Fruit fly (Drosophila melanogaster) whole organism, embryonic: ENCODE results near the gene loqs.

ENCODE experiments used
- Ada2b ChIP-seq: fragments of 200-800 bp; sonication (Bioruptor generic); IDR thresholded peaks from 2 replicates; pipeline ENCODE4 v1.3.6; 2022; ENCODE audit warnings: missing biosample characterization, missing genetic modification characterization
- Adf1 ChIP-seq: fragments of 200-800 bp; sonication (Bioruptor generic); IDR thresholded peaks from 2 replicates; pipeline ENCODE4 v1.3.6; 2022; ENCODE audit warnings: missing biosample characterization, missing genetic modification characterization
- Aef1 ChIP-seq: fragments of 200-800 bp; sonication (Bioruptor generic); IDR thresholded peaks from 3 replicates; pipeline ENCODE4 v1.3.6; 2022; ENCODE audit warnings: missing biosample characterization, missing genetic modification characterization
- Atf6 ChIP-seq: fragments of 200-800 bp; sonication (Bioruptor generic); IDR thresholded peaks from 2 replicates; pipeline ENCODE4 v1.3.6; 2022; ENCODE audit warnings: missing biosample characterization, missing genetic modification characterization
- B-H1 ChIP-seq: fragments of 200-800 bp; sonication (Bioruptor generic); IDR thresholded peaks from 3 replicates; pipeline ENCODE4 v1.3.6; 2022; ENCODE audit warnings: missing biosample characterization, missing genetic modification characterization
- C15 ChIP-seq: fragments of 200-800 bp; sonication (Bioruptor generic); IDR thresholded peaks from 3 replicates; pipeline ENCODE4 v1.3.6; 2022; ENCODE audit warnings: missing biosample characterization, missing genetic modification characterization
- CG10654 ChIP-seq: fragments of 200-800 bp; sonication (Bioruptor generic); optimal IDR thresholded peaks from 2 replicates; lab custom pipeline; 2016; ENCODE audit warnings: missing biosample characterization, missing genetic modification characterization
- CG11398 ChIP-seq: fragments of 200-800 bp; sonication (Bioruptor generic); optimal IDR thresholded peaks from 2 replicates; lab custom pipeline; 2016; ENCODE audit warnings: missing biosample characterization, missing genetic modification characterization
- CG11456 ChIP-seq: fragments of 200-800 bp; sonication (Bioruptor generic); IDR thresholded peaks from 3 replicates; pipeline ENCODE4 v1.3.6; 2022; ENCODE audit warnings: missing biosample characterization, missing genetic modification characterization
- CG11504 ChIP-seq: fragments of 200-800 bp; sonication (Bioruptor generic); optimal IDR thresholded peaks from 3 replicates; lab custom pipeline; 2019; ENCODE audit warnings: missing biosample characterization, mild to moderate bottlenecking, missing genetic modification characterization, moderate library complexity
- CG12299 ChIP-seq: fragments of 200-800 bp; sonication (Bioruptor generic); optimal IDR thresholded peaks from 2 replicates; lab custom pipeline; 2018; ENCODE audit warnings: missing biosample characterization, mild to moderate bottlenecking, missing genetic modification characterization
- CG12744 ChIP-seq: fragments of 200-800 bp; sonication (Bioruptor generic); optimal IDR thresholded peaks from 2 replicates; lab custom pipeline; 2016; ENCODE audit warnings: missing biosample characterization, missing genetic modification characterization
- CG14050 ChIP-seq: fragments of 200-800 bp; sonication (Bioruptor generic); IDR thresholded peaks from 3 replicates; pipeline ENCODE4 v1.3.6; 2022; ENCODE audit warnings: missing biosample characterization, missing genetic modification characterization
- CG17802 ChIP-seq: fragments of 200-800 bp; sonication (Bioruptor generic); optimal IDR thresholded peaks from 2 replicates; lab custom pipeline; 2018; ENCODE audit warnings: missing biosample characterization, mild to moderate bottlenecking, missing genetic modification characterization, moderate library complexity
- CG17912 ChIP-seq: fragments of 200-800 bp; sonication (Bioruptor generic); optimal IDR thresholded peaks from 2 replicates; lab custom pipeline; 2018; ENCODE audit warnings: missing biosample characterization, mild to moderate bottlenecking, missing genetic modification characterization
- CG1792 ChIP-seq: fragments of 200-800 bp; sonication (Bioruptor generic); optimal IDR thresholded peaks from 2 replicates; lab custom pipeline; 2016; ENCODE audit warnings: missing biosample characterization, missing genetic modification characterization
- CG31365 ChIP-seq: fragments of 200-800 bp; sonication (Bioruptor generic); optimal IDR thresholded peaks from 2 replicates; lab custom pipeline; 2018; ENCODE audit warnings: missing biosample characterization, mild to moderate bottlenecking, missing genetic modification characterization
- CG33213 ChIP-seq: fragments of 200-800 bp; sonication (Bioruptor generic); optimal IDR thresholded peaks from 3 replicates; lab custom pipeline; 2016; ENCODE audit warnings: missing biosample characterization, missing genetic modification characterization
- CG43689 ChIP-seq: fragments of 200-800 bp; sonication (Bioruptor generic); IDR thresholded peaks from 2 replicates; pipeline ENCODE4 v1.3.6; 2022; ENCODE audit warnings: missing biosample characterization, missing genetic modification characterization
- CG6689 ChIP-seq: fragments of 200-800 bp; sonication (Bioruptor generic); IDR thresholded peaks from 2 replicates; pipeline ENCODE4 v1.3.6; 2022; ENCODE audit warnings: missing biosample characterization, missing genetic modification characterization
- CG7271 ChIP-seq: fragments of 200-800 bp; sonication (Bioruptor generic); optimal IDR thresholded peaks from 2 replicates; lab custom pipeline; 2018; ENCODE audit warnings: missing biosample characterization, mild to moderate bottlenecking, missing genetic modification characterization, moderate library complexity
- CG7357 ChIP-seq: fragments of 200-800 bp; sonication (Bioruptor generic); IDR thresholded peaks from 3 replicates; pipeline ENCODE4 v1.3.6; 2022; ENCODE audit warnings: missing biosample characterization, missing genetic modification characterization
- CG7556 ChIP-seq: fragments of 200-800 bp; sonication (Bioruptor generic); optimal IDR thresholded peaks from 2 replicates; lab custom pipeline; 2017; ENCODE audit warnings: missing biosample characterization, mild to moderate bottlenecking, missing genetic modification characterization
- CG7786 ChIP-seq: fragments of 200-800 bp; sonication (Bioruptor generic); optimal IDR thresholded peaks from 2 replicates; lab custom pipeline; 2016; ENCODE audit warnings: missing biosample characterization, missing genetic modification characterization
- CG8478 ChIP-seq: fragments of >200 bp; optimal IDR thresholded peaks from 2 replicates; lab custom pipeline; 2018
- CG9215 ChIP-seq: fragments of 200-800 bp; sonication (Bioruptor generic); IDR thresholded peaks from 2 replicates; pipeline ENCODE4 v1.3.6; 2022; ENCODE audit warnings: missing biosample characterization, missing genetic modification characterization
- D19B ChIP-seq: fragments of 200-800 bp; sonication (Bioruptor generic); optimal IDR thresholded peaks from 2 replicates; lab custom pipeline; 2017; ENCODE audit warnings: missing biosample characterization, mild to moderate bottlenecking, missing genetic modification characterization
- H2.0 ChIP-seq: fragments of 200-800 bp; sonication (Bioruptor generic); IDR thresholded peaks from 2 replicates; pipeline ENCODE4 v1.3.6; 2022; ENCODE audit warnings: missing biosample characterization, missing genetic modification characterization
- Max ChIP-seq: fragments of 200-800 bp; sonication (Bioruptor generic); optimal IDR thresholded peaks from 2 replicates; lab custom pipeline; 2016; ENCODE audit warnings: missing biosample characterization, mild to moderate bottlenecking, missing genetic modification characterization
- NC2α ChIP-seq: fragments of 200-800 bp; sonication (Bioruptor generic); optimal IDR thresholded peaks from 2 replicates; lab custom pipeline; 2016; ENCODE audit warnings: missing biosample characterization, missing genetic modification characterization
- NfI ChIP-seq: fragments of 200-800 bp; sonication (Bioruptor generic); optimal IDR thresholded peaks from 3 replicates; lab custom pipeline; 2018; ENCODE audit warnings: missing biosample characterization, mild to moderate bottlenecking, missing genetic modification characterization, moderate library complexity
- Ravus ChIP-seq: fragments of 200-800 bp; sonication (Bioruptor generic); IDR thresholded peaks from 2 replicates; pipeline ENCODE4 v1.3.6; 2022; ENCODE audit warnings: missing biosample characterization, missing genetic modification characterization
- Sry-δ ChIP-seq: fragments of 200-800 bp; sonication (Bioruptor generic); optimal IDR thresholded peaks from 2 replicates; lab custom pipeline; 2016; ENCODE audit warnings: missing biosample characterization, missing genetic modification characterization
- Xrp1 ChIP-seq: fragments of 200-800 bp; sonication (Bioruptor generic); IDR thresholded peaks from 2 replicates; pipeline ENCODE4 v1.3.6; 2022; ENCODE audit warnings: missing biosample characterization, missing genetic modification characterization
- ac ChIP-seq: fragments of 200-800 bp; sonication (Bioruptor generic); optimal IDR thresholded peaks from 3 replicates; lab custom pipeline; 2017; ENCODE audit warnings: missing biosample characterization, mild to moderate bottlenecking, missing genetic modification characterization
- aop ChIP-seq: fragments of 200-800 bp; sonication (Bioruptor generic); IDR thresholded peaks from 2 replicates; pipeline ENCODE4 v1.3.6; 2022; ENCODE audit warnings: missing biosample characterization, missing genetic modification characterization
- az2 ChIP-seq: fragments of 200-800 bp; sonication (Bioruptor generic); optimal IDR thresholded peaks from 3 replicates; lab custom pipeline; 2016; ENCODE audit warnings: missing biosample characterization, missing genetic modification characterization
- bcd ChIP-seq: fragments of 200-800 bp; sonication (Bioruptor generic); optimal IDR thresholded peaks from 2 replicates; lab custom pipeline; 2017; ENCODE audit warnings: missing biosample characterization, mild to moderate bottlenecking, missing genetic modification characterization
- chinmo ChIP-seq: fragments of 200-800 bp; sonication (Bioruptor generic); IDR thresholded peaks from 4 replicates; pipeline ENCODE4 v1.3.6; 2022; ENCODE audit warnings: missing biosample characterization, missing genetic modification characterization; ENCODE audit not compliant: partially characterized antibody
- dimm ChIP-seq: fragments of 200-800 bp; sonication (Bioruptor generic); IDR thresholded peaks from 2 replicates; pipeline ENCODE4 v1.3.6; 2022; ENCODE audit warnings: missing biosample characterization, missing genetic modification characterization
- dmrt99B ChIP-seq: fragments of 200-800 bp; sonication (Bioruptor generic); optimal IDR thresholded peaks from 2 replicates; lab custom pipeline; 2018; ENCODE audit warnings: missing biosample characterization, mild to moderate bottlenecking, missing genetic modification characterization, moderate library complexity
- fd102C ChIP-seq: fragments of 200-800 bp; sonication (Bioruptor generic); optimal IDR thresholded peaks from 2 replicates; lab custom pipeline; 2018; ENCODE audit warnings: missing biosample characterization, mild to moderate bottlenecking, missing genetic modification characterization, moderate library complexity
- grau ChIP-seq: fragments of 200-800 bp; optimal IDR thresholded peaks from 3 replicates; lab custom pipeline; 2019; ENCODE audit warnings: missing biosample characterization, mild to moderate bottlenecking, missing genetic modification characterization, moderate library complexity
- oc ChIP-seq: fragments of 200-800 bp; sonication (Bioruptor generic); optimal IDR thresholded peaks from 2 replicates; lab custom pipeline; 2018; ENCODE audit warnings: missing biosample characterization, mild to moderate bottlenecking, missing genetic modification characterization, moderate library complexity
- so ChIP-seq: fragments of 200-800 bp; sonication (Bioruptor generic); IDR thresholded peaks from 3 replicates; pipeline ENCODE4 v1.3.6; 2022; ENCODE audit warnings: missing biosample characterization, missing genetic modification characterization
- stwl ChIP-seq: fragments of 200-800 bp; sonication (Bioruptor generic); optimal IDR thresholded peaks from 3 replicates; lab custom pipeline; 2018; ENCODE audit warnings: missing biosample characterization, mild to moderate bottlenecking, missing genetic modification characterization, moderate library complexity
- toy ChIP-seq: fragments of 200-800 bp; sonication (Bioruptor generic); IDR thresholded peaks from 2 replicates; pipeline ENCODE4 v1.3.6; 2022; ENCODE audit warnings: missing biosample characterization, missing genetic modification characterization
- trem ChIP-seq: fragments of 200-800 bp; optimal IDR thresholded peaks from 3 replicates; lab custom pipeline; 2019; ENCODE audit warnings: missing biosample characterization, mild to moderate bottlenecking, missing genetic modification characterization, moderate library complexity
- unpg ChIP-seq: fragments of 200-800 bp; sonication (Bioruptor generic); optimal IDR thresholded peaks from 3 replicates; lab custom pipeline; 2018; ENCODE audit warnings: missing biosample characterization, mild to moderate bottlenecking, missing genetic modification characterization, moderate library complexity
- wor ChIP-seq: fragments of 200-800 bp; sonication (Bioruptor generic); IDR thresholded peaks from 2 replicates; pipeline ENCODE4 v1.3.6; 2022; ENCODE audit warnings: missing biosample characterization, missing genetic modification characterization
- zf30C ChIP-seq: fragments of 200-800 bp; sonication (Bioruptor generic); optimal IDR thresholded peaks from 3 replicates; lab custom pipeline; 2018; ENCODE audit warnings: missing biosample characterization, mild to moderate bottlenecking, missing genetic modification characterization

The loqs gene

DNA sequence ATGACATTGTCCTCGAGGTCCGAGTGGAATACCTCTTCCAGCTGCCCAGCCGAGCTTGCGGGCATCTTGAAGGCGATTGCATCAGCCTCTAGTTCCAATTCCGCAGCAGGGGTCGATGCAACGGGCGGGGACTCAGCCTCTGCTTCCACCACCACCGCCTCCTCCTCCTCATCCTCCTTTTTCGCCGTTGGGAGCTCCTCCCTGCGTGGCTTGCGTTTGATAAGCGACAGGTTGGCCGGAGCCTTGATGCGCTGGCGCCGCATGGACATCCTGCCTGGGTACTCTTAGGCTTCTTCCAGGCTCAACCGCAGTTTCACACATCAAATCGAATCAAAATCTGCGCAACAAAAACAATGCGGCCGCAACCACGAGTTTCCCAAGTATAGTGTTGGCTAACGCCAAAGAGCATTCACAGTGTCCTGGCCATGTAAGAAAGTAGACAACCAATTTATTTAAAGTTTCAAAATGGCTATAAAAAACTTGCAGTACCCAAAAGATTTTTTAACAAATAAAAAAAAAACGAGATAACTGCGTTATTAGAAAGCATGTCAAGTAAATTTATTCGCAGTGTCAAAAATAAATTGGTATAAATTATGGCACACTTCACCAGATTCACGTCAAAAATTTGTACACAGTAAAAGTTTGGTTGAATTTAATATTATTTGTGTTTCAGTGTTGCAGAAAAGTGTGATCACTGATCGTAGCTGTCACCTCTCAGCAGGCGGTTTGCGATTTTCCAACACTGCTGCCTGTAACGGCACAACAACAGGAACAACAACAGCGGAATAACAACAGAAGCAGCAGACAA, 8.8 kb upstream of the loqs start, which contains the start of the genes Bdp1 and CG6565 (continued):
- TF ChIP-seq az2, result peak; percentile 98
- TF ChIP-seq H2.0, result peak; percentile 93
- TF ChIP-seq aop (GFP tag; lab: Robert Waterston, UW), result no peak
- TF ChIP-seq so (GFP tag; lab: Robert Waterston, UW), result peak; percentile 94
- TF ChIP-seq CG12299 (tag; lab: Kevin White, UChicago), result peak; percentile 92
- TF ChIP-seq fd102C (GFP tag; lab: Kevin White, UChicago), result peak; percentile 80
- peak; percentile 95 for TF ChIP-seq grau (tag; lab: Kevin White, UChicago)
- TF ChIP-seq CG17802 (tag; lab: Kevin White, UChicago), result peak; percentile 87
- TF ChIP-seq CG17912 (GFP tag; lab: Kevin White, UChicago), result peak; percentile 58
- peak; percentile 31 for TF ChIP-seq CG31365 (tag; lab: Kevin White, UChicago)
- peak; percentile 86 for TF ChIP-seq oc (tag; lab: Kevin White, UChicago)
- TF ChIP-seq CG11456 (GFP tag; lab: Robert Waterston, UW), result peak; percentile 93
- peak; percentile 95 for TF ChIP-seq dmrt99B (tag; lab: Kevin White, UChicago)
- TF ChIP-seq CG43689 (GFP tag; lab: Robert Waterston, UW), result peak; percentile 79
- peak; percentile 93 for TF ChIP-seq zf30C
- TF ChIP-seq CG7556 (GFP tag; lab: Kevin White, UChicago), result peak; percentile 98
- TF ChIP-seq Ada2b, result peak; percentile 93
- TF ChIP-seq CG7786, result peak; percentile 99
- TF ChIP-seq C15 (GFP tag; lab: Robert Waterston, UW), result peak; percentile 86
- peak; percentile 92 for TF ChIP-seq CG14050
- peak; percentile 98 for TF ChIP-seq bcd
- TF ChIP-seq CG11504 (tag; lab: Kevin White, UChicago), result peak; percentile 95
- TF ChIP-seq CG12744 (GFP tag; lab: Kevin White, UChicago), result peak; percentile 98
- TF ChIP-seq Aef1, result peak; percentile 97
- TF ChIP-seq Sry-δ (GFP tag; lab: Kevin White, UChicago), result peak; percentile 85
- TF ChIP-seq Xrp1 (GFP tag; lab: Robert Waterston, UW), result peak; percentile 96
- TF ChIP-seq CG9215, result peak; percentile 97
- TF ChIP-seq Atf6, result peak; percentile 96
- no peak for TF ChIP-seq CG8478 (lab: Kevin White, UChicago)
- peak; percentile 82 for TF ChIP-seq Adf1 (GFP tag; lab: Robert Waterston, UW)
- TF ChIP-seq CG33213 (GFP tag; lab: Kevin White, UChicago), result peak; percentile 98
- peak; percentile 96 for TF ChIP-seq CG11398 (GFP tag; lab: Kevin White, UChicago)
- TF ChIP-seq B-H1 (GFP tag; lab: Robert Waterston, UW), result peak; percentile 94
- peak; percentile 92 for TF ChIP-seq D19B (GFP tag; lab: Kevin White, UChicago)
- TF ChIP-seq stwl (tag; lab: Kevin White, UChicago), result peak; percentile 86
- peak; percentile 94 for TF ChIP-seq unpg (GFP tag; lab: Kevin White, UChicago)
- peak; percentile 82 for TF ChIP-seq dimm (GFP tag; lab: Robert Waterston, UW)
- TF ChIP-seq NfI (GFP tag; lab: Kevin White, UChicago), result peak; percentile 97
- peak; percentile 98 for TF ChIP-seq CG6689 (GFP tag; lab: Robert Waterston, UW)
- TF ChIP-seq toy, result peak; percentile 78
- TF ChIP-seq wor, result peak; percentile 96
- peak; percentile 78 for TF ChIP-seq trem (tag; lab: Kevin White, UChicago)
- peak; percentile 84 for TF ChIP-seq ac (GFP tag; lab: Kevin White, UChicago)
- peak; percentile 98 for TF ChIP-seq CG10654
- peak; percentile 78 for TF ChIP-seq Ravus (GFP tag; lab: Robert Waterston, UW)
- no peak for TF ChIP-seq chinmo (GFP tag; lab: Robert Waterston, UW)
- peak; percentile 91 for TF ChIP-seq CG7357 (GFP tag; lab: Robert Waterston, UW)
- TF ChIP-seq Max, result peak; percentile 99
- TF ChIP-seq CG1792 (GFP tag; lab: Kevin White, UChicago), result peak; percentile 97
- TF ChIP-seq CG7271, result peak; percentile 75
- TF ChIP-seq NC2α (GFP tag; lab: Kevin White, UChicago), result peak; percentile 95
